Fruit fly (Drosophila melanogaster) whole organism, embryonic: ENCODE results near the gene CG13081.

Source experiments
- ATbp ChIP-seq: fragments of 200-800 bp; sonication (Bioruptor generic); optimal IDR thresholded peaks from 2 replicates; lab custom pipeline; 2017; ENCODE audit warnings: missing biosample characterization, mild to moderate bottlenecking, missing genetic modification characterization, missing genetic modification reagents
- Bgb ChIP-seq: fragments of 200-800 bp; sonication (Bioruptor generic); IDR thresholded peaks from 2 replicates; pipeline ENCODE4 v1.3.6; 2022; ENCODE audit warnings: missing biosample characterization, missing genetic modification characterization; ENCODE audit not compliant: partially characterized antibody
- CG10147 ChIP-seq: fragments of 200-800 bp; sonication (Bioruptor generic); optimal IDR thresholded peaks from 2 replicates; lab custom pipeline; 2019; ENCODE audit warnings: missing biosample characterization, mild to moderate bottlenecking, missing genetic modification characterization, moderate library complexity
- CG10267 ChIP-seq: fragments of 200-800 bp; sonication (Bioruptor generic); optimal IDR thresholded peaks from 2 replicates; lab custom pipeline; 2018; ENCODE audit warnings: missing biosample characterization, mild to moderate bottlenecking, missing genetic modification characterization, moderate library complexity
- CG10431 ChIP-seq: fragments of 200-800 bp; sonication (Bioruptor generic); optimal IDR thresholded peaks from 3 replicates; lab custom pipeline; 2018; ENCODE audit warnings: missing biosample characterization, mild to moderate bottlenecking, missing genetic modification characterization
- CG10979 ChIP-seq: fragments of 200-800 bp; sonication (Bioruptor generic); optimal IDR thresholded peaks from 2 replicates; lab custom pipeline; 2018; ENCODE audit warnings: missing biosample characterization, mild to moderate bottlenecking, missing genetic modification characterization, moderate library complexity
- CG12391 ChIP-seq: fragments of 200-800 bp; sonication (Bioruptor generic); optimal IDR thresholded peaks from 3 replicates; lab custom pipeline; 2018; ENCODE audit warnings: missing biosample characterization, mild to moderate bottlenecking, missing genetic modification characterization, moderate library complexity
- CG13287 ChIP-seq: fragments of 200-800 bp; sonication (Bioruptor generic); IDR thresholded peaks from 2 replicates; pipeline ENCODE4 v1.3.6; 2022; ENCODE audit warnings: missing biosample characterization, missing genetic modification characterization; ENCODE audit not compliant: partially characterized antibody
- CG16813 ChIP-seq: fragments of 200-800 bp; sonication (Bioruptor generic); IDR thresholded peaks from 3 replicates; pipeline ENCODE4 v1.3.6; 2022; ENCODE audit warnings: missing biosample characterization, missing genetic modification characterization; ENCODE audit not compliant: partially characterized antibody
- CG17328 ChIP-seq: fragments of 200-800 bp; sonication (Bioruptor generic); IDR thresholded peaks from 2 replicates; pipeline ENCODE4 v1.3.6; 2022; ENCODE audit warnings: missing biosample characterization, missing genetic modification characterization
- CG1792 ChIP-seq: fragments of 200-800 bp; sonication (Bioruptor generic); optimal IDR thresholded peaks from 2 replicates; lab custom pipeline; 2016; ENCODE audit warnings: missing biosample characterization, missing genetic modification characterization
- CG18262 ChIP-seq: fragments of 200-800 bp; optimal IDR thresholded peaks from 3 replicates; lab custom pipeline; 2019; ENCODE audit warnings: missing biosample characterization, mild to moderate bottlenecking, missing genetic modification characterization, moderate library complexity
- CG2116 ChIP-seq: fragments of 200-800 bp; sonication (Bioruptor generic); optimal IDR thresholded peaks from 3 replicates; lab custom pipeline; 2018; ENCODE audit warnings: missing biosample characterization, mild to moderate bottlenecking, missing genetic modification characterization
- CG2120 ChIP-seq: fragments of 200-800 bp; sonication (Bioruptor generic); optimal IDR thresholded peaks from 3 replicates; lab custom pipeline; 2016; ENCODE audit warnings: missing biosample characterization, missing genetic modification characterization
- CG32532 ChIP-seq: fragments of 200-800 bp; sonication (Bioruptor generic); IDR thresholded peaks from 2 replicates; pipeline ENCODE4 v1.3.6; 2022; ENCODE audit warnings: missing biosample characterization, missing genetic modification characterization
- CG34224 ChIP-seq: fragments of 200-800 bp; sonication (Bioruptor generic); IDR thresholded peaks from 3 replicates; pipeline ENCODE4 v1.3.6; 2022; ENCODE audit warnings: missing biosample characterization, missing genetic modification characterization; ENCODE audit not compliant: partially characterized antibody
- CG3838 ChIP-seq: fragments of 200-800 bp; sonication (Bioruptor generic); optimal IDR thresholded peaks from 3 replicates; lab custom pipeline; 2016; ENCODE audit warnings: missing biosample characterization, missing genetic modification characterization
- CG3995 ChIP-seq: fragments of 200-800 bp; sonication (Bioruptor generic); optimal IDR thresholded peaks from 3 replicates; lab custom pipeline; 2016; ENCODE audit warnings: missing biosample characterization, missing genetic modification characterization
- CG4617 ChIP-seq: fragments of 200-800 bp; sonication (Bioruptor generic); optimal IDR thresholded peaks from 3 replicates; lab custom pipeline; 2016; ENCODE audit warnings: missing biosample characterization, missing genetic modification characterization, borderline replicate concordance
- CG6272 ChIP-seq: fragments of 200-800 bp; sonication (Bioruptor generic); IDR thresholded peaks from 2 replicates; pipeline ENCODE4 v1.3.6; 2022; ENCODE audit warnings: missing biosample characterization, missing genetic modification characterization
- CG7745 ChIP-seq: fragments of 200-800 bp; sonication (Bioruptor generic); optimal IDR thresholded peaks from 2 replicates; lab custom pipeline; 2018; ENCODE audit warnings: missing biosample characterization, mild to moderate bottlenecking, missing genetic modification characterization, moderate library complexity
- CG7839 ChIP-seq: fragments of 200-800 bp; sonication (Bioruptor generic); optimal IDR thresholded peaks from 3 replicates; lab custom pipeline; 2018; ENCODE audit warnings: missing biosample characterization, mild to moderate bottlenecking, missing genetic modification characterization, moderate library complexity
- CoRest ChIP-seq: fragments of 200-800 bp; sonication (Bioruptor generic); optimal IDR thresholded peaks from 3 replicates; lab custom pipeline; 2018; ENCODE audit warnings: missing biosample characterization, mild to moderate bottlenecking, missing genetic modification characterization, moderate library complexity
- Dip3 ChIP-seq: fragments of 200-800 bp; sonication (Bioruptor generic); optimal IDR thresholded peaks from 3 replicates; lab custom pipeline; 2016; ENCODE audit warnings: missing biosample characterization, missing genetic modification characterization
- Ets97D ChIP-seq: fragments of 200-800 bp; sonication (Bioruptor generic); optimal IDR thresholded peaks from 3 replicates; lab custom pipeline; 2016; ENCODE audit warnings: missing biosample characterization, missing genetic modification characterization
- HmgD ChIP-seq: fragments of 200-800 bp; sonication (Bioruptor generic); optimal IDR thresholded peaks from 3 replicates; lab custom pipeline; 2016; ENCODE audit warnings: missing biosample characterization, missing genetic modification characterization
- Nf-YC ChIP-seq: fragments of 200-800 bp; optimal IDR thresholded peaks from 3 replicates; lab custom pipeline; 2019; ENCODE audit warnings: missing biosample characterization, mild to moderate bottlenecking, missing genetic modification characterization, moderate library complexity
- Sox100B ChIP-seq: fragments of 200-800 bp; sonication (Bioruptor generic); optimal IDR thresholded peaks from 3 replicates; lab custom pipeline; 2018; ENCODE audit warnings: missing biosample characterization, mild to moderate bottlenecking, missing genetic modification characterization
- Sox102F ChIP-seq: fragments of 200-800 bp; sonication (Bioruptor generic); optimal IDR thresholded peaks from 2 replicates; lab custom pipeline; 2018; ENCODE audit warnings: missing biosample characterization, mild to moderate bottlenecking, missing genetic modification characterization, moderate library complexity
- abd-A ChIP-seq: fragments of 200-800 bp; sonication (Bioruptor generic); optimal IDR thresholded peaks from 3 replicates; lab custom pipeline; 2019; ENCODE audit warnings: missing biosample characterization, mild to moderate bottlenecking, missing genetic modification characterization, moderate library complexity
- amos ChIP-seq: fragments of 200-800 bp; sonication (Bioruptor generic); IDR thresholded peaks from 2 replicates; pipeline ENCODE4 v1.3.6; 2022; ENCODE audit warnings: missing biosample characterization, missing genetic modification characterization; ENCODE audit not compliant: partially characterized antibody
- bowl ChIP-seq: fragments of 200-800 bp; sonication (Bioruptor generic); IDR thresholded peaks from 2 replicates; pipeline ENCODE4 v1.3.6; 2022; ENCODE audit warnings: missing biosample characterization, missing genetic modification characterization
- cas ChIP-seq: fragments of 200-800 bp; sonication (Bioruptor generic); IDR thresholded peaks from 2 replicates; pipeline ENCODE4 v1.3.6; 2022; ENCODE audit warnings: missing biosample characterization, missing genetic modification characterization
- cato ChIP-seq: fragments of 200-800 bp; sonication (Bioruptor generic); optimal IDR thresholded peaks from 2 replicates; lab custom pipeline; 2016; ENCODE audit warnings: missing biosample characterization, missing genetic modification characterization, borderline replicate concordance
- chinmo ChIP-seq: fragments of 200-800 bp; sonication (Bioruptor generic); IDR thresholded peaks from 4 replicates; pipeline ENCODE4 v1.3.6; 2022; ENCODE audit warnings: missing biosample characterization, missing genetic modification characterization; ENCODE audit not compliant: partially characterized antibody
- chm ChIP-seq: fragments of 200-800 bp; sonication (Bioruptor generic); IDR thresholded peaks from 2 replicates; pipeline ENCODE4 v1.3.6; 2022; ENCODE audit warnings: missing biosample characterization, missing genetic modification characterization
- dysf ChIP-seq: fragments of 200-800 bp; sonication (Bioruptor generic); IDR thresholded peaks from 3 replicates; pipeline ENCODE4 v1.3.6; 2022; ENCODE audit warnings: missing biosample characterization, missing genetic modification characterization
- ems ChIP-seq: fragments of 200-800 bp; sonication (Bioruptor generic); optimal IDR thresholded peaks from 3 replicates; lab custom pipeline; 2016; ENCODE audit warnings: missing biosample characterization, missing genetic modification characterization
- esg ChIP-seq: fragments of 200-800 bp; sonication (Bioruptor generic); conservative IDR thresholded peaks from 2 replicates; pipeline ENCODE4 v1.3.6; 2022; ENCODE audit warnings: missing biosample characterization, missing genetic modification characterization
- nmo ChIP-seq: fragments of 200-800 bp; sonication (Bioruptor generic); optimal IDR thresholded peaks from 2 replicates; lab custom pipeline; 2018; ENCODE audit warnings: missing biosample characterization, mild to moderate bottlenecking, missing genetic modification characterization, moderate library complexity
- pho ChIP-seq: fragments of 200-800 bp; sonication (Bioruptor generic); optimal IDR thresholded peaks from 2 replicates; lab custom pipeline; 2016; ENCODE audit warnings: missing biosample characterization, missing genetic modification characterization
- pzg ChIP-seq: fragments of 200-800 bp; sonication (Bioruptor generic); optimal IDR thresholded peaks from 3 replicates; lab custom pipeline; 2018; ENCODE audit warnings: missing biosample characterization, mild to moderate bottlenecking, missing genetic modification characterization, moderate library complexity
- scrt ChIP-seq: fragments of 200-800 bp; sonication (Bioruptor generic); optimal IDR thresholded peaks from 2 replicates; lab custom pipeline; 2018; ENCODE audit warnings: missing biosample characterization, mild to moderate bottlenecking, missing genetic modification characterization, moderate library complexity
- sob ChIP-seq: fragments of 200-800 bp; sonication (Bioruptor generic); IDR thresholded peaks from 2 replicates; pipeline ENCODE4 v1.3.6; 2022; ENCODE audit warnings: missing biosample characterization, missing genetic modification characterization
- sqz ChIP-seq: fragments of 200-800 bp; sonication (Bioruptor generic); optimal IDR thresholded peaks from 3 replicates; lab custom pipeline; 2018; ENCODE audit warnings: missing biosample characterization, mild to moderate bottlenecking, missing genetic modification characterization
- tll ChIP-seq, 2 experiments: fragments of 200-800 bp in 1 of 2; fragments of >200 bp in 1 of 2; sonication (Bioruptor generic) in 1 of 2; optimal IDR thresholded peaks; 2 replicates each; lab custom pipeline; 2017 to 2019; ENCODE audit warnings: missing biosample characterization in 2 of 2, missing genetic modification characterization in 2 of 2, mild to moderate bottlenecking in 1 of 2, moderate library complexity in 1 of 2
- unc-4 ChIP-seq: fragments of 200-800 bp; sonication (Bioruptor generic); IDR thresholded peaks from 2 replicates; pipeline ENCODE4 v1.3.6; 2022; ENCODE audit warnings: missing biosample characterization, missing genetic modification characterization; ENCODE audit not compliant: partially characterized antibody
- unpg ChIP-seq: fragments of 200-800 bp; sonication (Bioruptor generic); optimal IDR thresholded peaks from 3 replicates; lab custom pipeline; 2018; ENCODE audit warnings: missing biosample characterization, mild to moderate bottlenecking, missing genetic modification characterization, moderate library complexity

CG13081 gene

DNA sequence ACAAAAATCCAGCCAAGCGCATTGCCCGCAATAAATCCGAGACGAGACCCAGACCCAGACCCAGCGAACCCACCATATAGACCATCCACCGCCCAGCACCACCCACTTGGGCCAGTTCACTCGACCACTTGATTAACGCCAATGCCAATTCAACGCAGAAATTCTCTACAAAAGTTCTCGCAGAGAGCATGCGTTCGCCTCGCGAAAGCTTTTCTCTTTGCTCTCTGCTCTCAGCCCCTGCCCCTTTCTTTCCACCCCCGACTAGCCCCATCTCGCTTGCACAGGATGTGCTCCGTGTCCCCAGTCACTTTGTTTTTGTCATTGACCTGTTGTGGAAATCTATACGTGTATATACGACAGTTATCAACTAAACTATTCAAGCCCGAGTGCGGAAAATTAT is 20.8 kb upstream of the CG13081 start (continued):
- TF ChIP-seq Bgb (GFP tag; lab: Robert Waterston, UW) = peak; percentile 18; the same call in 1 of the 2 replicates
- TF ChIP-seq CG13287 = peak; percentile 24; the same call in 1 of the 2 replicates
- no peak for TF ChIP-seq pho (GFP tag; lab: Kevin White, UChicago)
- peak; percentile 80 for TF ChIP-seq scrt (GFP tag; lab: Kevin White, UChicago)
- TF ChIP-seq chm = 0 out of 2 replicates have a peak, but pooled peaks have one; percentile 39
- TF ChIP-seq abd-A (tag; lab: Kevin White, UChicago) = peak; percentile 46
- TF ChIP-seq unpg (GFP tag; lab: Kevin White, UChicago) = no peak
- no peak for TF ChIP-seq CG18262

DNA sequence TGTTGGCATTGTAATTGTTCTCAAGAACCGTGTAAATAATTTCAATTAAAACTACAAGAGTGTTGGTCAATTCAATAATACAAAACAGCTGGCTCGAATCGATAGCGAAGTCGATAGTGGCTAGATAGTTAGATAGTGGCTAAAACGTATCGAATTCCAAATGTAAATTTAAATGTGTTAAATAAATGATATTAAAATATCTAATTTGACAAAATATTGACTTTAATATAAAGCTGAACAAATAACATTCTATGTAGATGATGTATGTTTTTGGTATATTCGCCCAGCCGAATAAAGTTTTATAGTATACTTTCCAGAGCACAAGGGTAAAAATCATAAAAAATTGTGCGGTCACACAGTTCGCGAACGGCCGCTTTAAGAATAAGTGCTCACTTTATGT is 14.1 kb upstream of the CG13081 start, which contains the start of the genes Dpm1 and CG10137:
Gene Dpm1 (minus strand): TSS at position 53 of the 400 bp plus-strand sequence.
Gene CG10137 (plus strand): TSS at position 371 of the 400 bp plus-strand sequence.
- peak; percentile 96 for TF ChIP-seq CG10267 (tag; lab: Kevin White, UChicago)
- peak; percentile 8 for TF ChIP-seq CG2120 (GFP tag; lab: Kevin White, UChicago)
- no peak for TF ChIP-seq Sox102F (GFP tag; lab: Kevin White, UChicago)
- TF ChIP-seq sqz (GFP tag; lab: Kevin White, UChicago) = no peak
- TF ChIP-seq Dip3 = no peak
- TF ChIP-seq CG3995 (GFP tag; lab: Kevin White, UChicago) = peak; percentile 41
- peak; percentile 63 for TF ChIP-seq pzg (GFP tag; lab: Kevin White, UChicago)
- no peak for TF ChIP-seq CG32532 (GFP tag; lab: Robert Waterston, UW)
- peak; percentile 70 for TF ChIP-seq amos (GFP tag; lab: Robert Waterston, UW)
- no peak for TF ChIP-seq dysf (GFP tag; lab: Robert Waterston, UW)
- TF ChIP-seq esg (GFP tag; lab: Robert Waterston, UW) = no peak
- TF ChIP-seq CG13287 = peak; percentile 82
- TF ChIP-seq chinmo (GFP tag; lab: Robert Waterston, UW) = 0 out of 4 replicates have a peak, but pooled peaks have one; percentile 43
- TF ChIP-seq CG1792 (GFP tag; lab: Kevin White, UChicago) = no peak
- no peak for TF ChIP-seq ATbp (GFP tag; lab: Kevin White, UChicago)
- peak; percentile 7 for TF ChIP-seq Nf-YC
- peak; percentile 74 for TF ChIP-seq CG2116 (GFP tag; lab: Kevin White, UChicago)
- TF ChIP-seq sob (GFP tag; lab: Robert Waterston, UW) = 0 out of 2 replicates have a peak, but pooled peaks have one; percentile 29
- peak; percentile 12 for TF ChIP-seq CG10147 (GFP tag; lab: Kevin White, UChicago)
- TF ChIP-seq CG7839 (tag; lab: Kevin White, UChicago) = peak; percentile 8
- no peak for TF ChIP-seq Sox100B
- no peak for TF ChIP-seq CG7745 (tag; lab: Kevin White, UChicago)
- peak; percentile 44 for TF ChIP-seq CoRest (tag; lab: Kevin White, UChicago)
- no peak for TF ChIP-seq tll (GFP tag; optimal IDR thresholded peaks at IDR 0.05; lab: Kevin White, UChicago)
- no peak for TF ChIP-seq CG17328
- TF ChIP-seq HmgD (GFP tag; lab: Kevin White, UChicago) = no peak
- TF ChIP-seq CG10979 = no peak
- TF ChIP-seq CG12391 (tag; lab: Kevin White, UChicago) = peak; percentile 44
- no peak for TF ChIP-seq CG10431 (GFP tag; lab: Kevin White, UChicago)
- TF ChIP-seq CG16813 (GFP tag; lab: Robert Waterston, UW) = peak; percentile 52; the same call in 2 of the 3 replicates
- TF ChIP-seq CG3838 (GFP tag; lab: Kevin White, UChicago) = no peak
- no peak for TF ChIP-seq cas
- no peak for TF ChIP-seq ems (GFP tag; lab: Kevin White, UChicago)
- TF ChIP-seq bowl (GFP tag; lab: Robert Waterston, UW) = no peak
- TF ChIP-seq cato (GFP tag; lab: Kevin White, UChicago) = no peak
- TF ChIP-seq CG6272 = no peak
- peak; percentile 75 for TF ChIP-seq CG34224 (GFP tag; lab: Robert Waterston, UW)
- TF ChIP-seq CG4617 (GFP tag; lab: Kevin White, UChicago) = peak; percentile 56
- peak; percentile 73 for TF ChIP-seq unc-4 (GFP tag; lab: Robert Waterston, UW)
- peak; percentile 54 for TF ChIP-seq Ets97D
- TF ChIP-seq nmo (GFP tag; lab: Kevin White, UChicago) = peak; percentile 61
